Fruit fly (Drosophila melanogaster): ENCODE measurements around the gene trus.
A peak's percentile ranks its signal among the peaks of the same experiment; 100 is the strongest.

Gene trus

dm6 chr3R:12435948-12436347 lies 20.4 kb upstream of the trus start, which contains the start of gene Desat2:
Gene Desat2, plus strand, starts transcription at chr3R:12436248.
- TF ChIP-seq psq (optimal IDR thresholded peaks at IDR 0.05) (no peak), Dll (optimal IDR thresholded peaks at IDR 0.05) (no peak), EcR (GFP tag; optimal IDR thresholded peaks at IDR 0.05) (no peak), usp (GFP tag; optimal IDR thresholded peaks at IDR 0.05) (no peak), pan (optimal IDR thresholded peaks at IDR 0.05) (no peak), CG8478 (optimal IDR thresholded peaks at IDR 0.05) (no peak)

- no peak for TF ChIP-seq Dll (optimal IDR thresholded peaks at IDR 0.05)
- no peak for TF ChIP-seq pan (optimal IDR thresholded peaks at IDR 0.05)
- TF ChIP-seq psq (optimal IDR thresholded peaks at IDR 0.05) = no peak
- no peak for TF ChIP-seq usp (GFP tag; optimal IDR thresholded peaks at IDR 0.05)
- TF ChIP-seq CG8478 (optimal IDR thresholded peaks at IDR 0.05) = no peak
- no peak for TF ChIP-seq EcR (GFP tag; optimal IDR thresholded peaks at IDR 0.05)
Observed at dm6 chr3R:12439039-12439400, 17.4 kb upstream of the trus start, which contains the start of the genes CG17207 and CG46427. Gene CG17207, minus strand, starts transcription at chr3R:12439139. Gene CG46427, minus strand, starts transcription at chr3R:12439139.

dm6 chr3R:12439401-12440143 lies 16.8 kb upstream of the trus start, which contains the start of gene Desat1:
Gene Desat1, plus strand, starts transcription at chr3R:12439600.
- TF ChIP-seq Dll (optimal IDR thresholded peaks at IDR 0.05) (no peak), pan (optimal IDR thresholded peaks at IDR 0.05) (no peak), usp (GFP tag; optimal IDR thresholded peaks at IDR 0.05) (no peak), CG8478 (optimal IDR thresholded peaks at IDR 0.05) (no peak), psq (optimal IDR thresholded peaks at IDR 0.05) (no peak), EcR (GFP tag; optimal IDR thresholded peaks at IDR 0.05) (no peak)

- TF ChIP-seq CG8478 (optimal IDR thresholded peaks at IDR 0.05) (no peak), usp (GFP tag; optimal IDR thresholded peaks at IDR 0.05) (no peak), Dll (optimal IDR thresholded peaks at IDR 0.05) (no peak), pan (optimal IDR thresholded peaks at IDR 0.05) (no peak), EcR (GFP tag; optimal IDR thresholded peaks at IDR 0.05) (no peak), psq (optimal IDR thresholded peaks at IDR 0.05) (no peak)
Observed at dm6 chr3R:12441008-12441606, 15.3 kb upstream of the trus start.

dm6 chr3R:12442601-12443533 lies 13.5 kb upstream of the trus start:
- TF ChIP-seq CG8478 (optimal IDR thresholded peaks at IDR 0.05) = peak; percentile 7
- no peak for TF ChIP-seq pan (optimal IDR thresholded peaks at IDR 0.05)

- TF ChIP-seq psq (optimal IDR thresholded peaks at IDR 0.05) = no peak
- TF ChIP-seq Dll (optimal IDR thresholded peaks at IDR 0.05) = no peak
- no peak for TF ChIP-seq CG8478 (optimal IDR thresholded peaks at IDR 0.05)
- no peak for TF ChIP-seq EcR (GFP tag; optimal IDR thresholded peaks at IDR 0.05)
- no peak for TF ChIP-seq usp (GFP tag; optimal IDR thresholded peaks at IDR 0.05)
- no peak for TF ChIP-seq pan (optimal IDR thresholded peaks at IDR 0.05)
Observed at dm6 chr3R:12443769-12444168, 12.6 kb upstream of the trus start.

dm6 chr3R:12445468-12445867 lies 10.9 kb upstream of the trus start:
- no peak for TF ChIP-seq psq (optimal IDR thresholded peaks at IDR 0.05)
- TF ChIP-seq usp (GFP tag; optimal IDR thresholded peaks at IDR 0.05) = no peak
- TF ChIP-seq Dll (optimal IDR thresholded peaks at IDR 0.05) = no peak
- no peak for TF ChIP-seq CG8478 (optimal IDR thresholded peaks at IDR 0.05)
- TF ChIP-seq EcR (GFP tag; optimal IDR thresholded peaks at IDR 0.05) = no peak
- no peak for TF ChIP-seq pan (optimal IDR thresholded peaks at IDR 0.05)

- TF ChIP-seq pan (optimal IDR thresholded peaks at IDR 0.05) = no peak
- TF ChIP-seq Dll (optimal IDR thresholded peaks at IDR 0.05) = no peak
- TF ChIP-seq EcR (GFP tag; optimal IDR thresholded peaks at IDR 0.05) = no peak
- no peak for TF ChIP-seq psq (optimal IDR thresholded peaks at IDR 0.05)
- no peak for TF ChIP-seq usp (GFP tag; optimal IDR thresholded peaks at IDR 0.05)
Observed at dm6 chr3R:12447353-12447752, 9.0 kb upstream of the trus start, which contains the start of gene vrs. Gene vrs, plus strand, starts transcription at chr3R:12447653.

- TF ChIP-seq psq (optimal IDR thresholded peaks at IDR 0.05) = no peak
- TF ChIP-seq CG8478 (optimal IDR thresholded peaks at IDR 0.05) = no peak
- no peak for TF ChIP-seq Dll (optimal IDR thresholded peaks at IDR 0.05)
- no peak for TF ChIP-seq EcR (GFP tag; optimal IDR thresholded peaks at IDR 0.05)
- TF ChIP-seq pan (optimal IDR thresholded peaks at IDR 0.05) = no peak
- TF ChIP-seq usp (GFP tag; optimal IDR thresholded peaks at IDR 0.05) = no peak
Observed at dm6 chr3R:12448344-12448743, 8.0 kb upstream of the trus start.

dm6 chr3R:12448889-12449314 lies 7.5 kb upstream of the trus start, which contains the start of gene CG18549:
Gene CG18549, plus strand, starts transcription at chr3R:12449296.
- TF ChIP-seq Dll (optimal IDR thresholded peaks at IDR 0.05) (no peak), EcR (GFP tag; optimal IDR thresholded peaks at IDR 0.05) (no peak), usp (GFP tag; optimal IDR thresholded peaks at IDR 0.05) (no peak), psq (optimal IDR thresholded peaks at IDR 0.05) (no peak), pan (optimal IDR thresholded peaks at IDR 0.05) (no peak), CG8478 (optimal IDR thresholded peaks at IDR 0.05) (no peak)

dm6 chr3R:12449617-12450242 lies 6.6 kb upstream of the trus start:
- TF ChIP-seq EcR (GFP tag; optimal IDR thresholded peaks at IDR 0.05) (no peak), psq (optimal IDR thresholded peaks at IDR 0.05) (no peak), Dll (optimal IDR thresholded peaks at IDR 0.05) (no peak), CG8478 (optimal IDR thresholded peaks at IDR 0.05) (no peak), pan (optimal IDR thresholded peaks at IDR 0.05) (no peak)

All from whole organism.